Worm (Caenorhabditis elegans) whole organism, early embryonic: ENCODE measurements around the gene K01B6.4.

Experiments
- B0310.2 ChIP-seq: sonication (generic microtip); optimal IDR thresholded peaks from 2 replicates; lab custom pipeline; 2016; ENCODE audit warnings: mild to moderate bottlenecking, missing genetic modification characterization, missing compliant biosample characterization
- F13C5.2 ChIP-seq: sonication (generic microtip); optimal IDR thresholded peaks from 2 replicates; lab custom pipeline; 2017; ENCODE audit warnings: mild to moderate bottlenecking, missing genetic modification characterization, inconsistent platforms, missing compliant biosample characterization
- aly-1 ChIP-seq: sonication (generic microtip); optimal IDR thresholded peaks from 2 replicates; lab custom pipeline; 2016; ENCODE audit warnings: missing genetic modification characterization, missing compliant biosample characterization
- ama-1 ChIP-seq: fragments of 150-350 bp; optimal IDR thresholded peaks from 2 replicates; lab custom pipeline; 2014
- ceh-13 ChIP-seq: fragments of 200-800 bp; sonication (Bioruptor generic); optimal IDR thresholded peaks from 2 replicates; lab custom pipeline; 2018; ENCODE audit warnings: mild to moderate bottlenecking, missing genetic modification characterization, missing compliant biosample characterization
- ceh-36 ChIP-seq: sonication (generic microtip); optimal IDR thresholded peaks from 2 replicates; lab custom pipeline; 2016; ENCODE audit warnings: missing genetic modification characterization, inconsistent platforms, missing compliant biosample characterization
- ets-7 ChIP-seq: sonication (generic microtip); optimal IDR thresholded peaks from 2 replicates; lab custom pipeline; 2016; ENCODE audit warnings: missing genotype, missing genetic modification characterization, missing compliant biosample characterization
- flt-1 ChIP-seq: fragments of 200-800 bp; sonication (Bioruptor generic); IDR thresholded peaks from 2 replicates; pipeline ENCODE4 v1.3.6; 2022; ENCODE audit warnings: missing genetic modification characterization, missing compliant biosample characterization
- hmbx-1 ChIP-seq: sonication (generic microtip); optimal IDR thresholded peaks from 2 replicates; lab custom pipeline; 2016; ENCODE audit warnings: mild to moderate bottlenecking, missing genetic modification characterization, missing compliant biosample characterization
- hmg-4 ChIP-seq: fragments of 200-800 bp; sonication (Bioruptor generic); optimal IDR thresholded peaks from 2 replicates; lab custom pipeline; 2018; ENCODE audit warnings: mild to moderate bottlenecking, missing genetic modification characterization, missing compliant biosample characterization
- hnd-1 ChIP-seq: sonication (generic microtip); optimal IDR thresholded peaks from 2 replicates; lab custom pipeline; 2016; ENCODE audit warnings: missing genetic modification characterization, missing compliant biosample characterization
- pes-1 ChIP-seq: fragments of 200-800 bp; sonication (Bioruptor generic); IDR thresholded peaks from 2 replicates; pipeline ENCODE4 v1.3.6; 2022; ENCODE audit warnings: missing genetic modification reagents, missing genetic modification characterization, missing compliant biosample characterization
- scrt-1 ChIP-seq: fragments of 200-800 bp; sonication (Bioruptor generic); IDR thresholded peaks from 2 replicates; pipeline ENCODE4 v1.3.6; 2022; ENCODE audit warnings: missing genetic modification characterization, missing compliant biosample characterization
- sea-1 ChIP-seq: fragments of 200-800 bp; sonication (Bioruptor generic); conservative IDR thresholded peaks from 2 replicates; pipeline ENCODE4 v1.3.6; 2022; ENCODE audit warnings: missing genetic modification characterization, missing compliant biosample characterization
- tbx-11 ChIP-seq: fragments of 200-800 bp; sonication (Bioruptor generic); IDR thresholded peaks from 2 replicates; pipeline ENCODE4 v1.3.6; 2022; ENCODE audit warnings: missing genetic modification characterization, missing compliant biosample characterization
- tbx-37 ChIP-seq: fragments of 200-800 bp; sonication (Bioruptor generic); conservative IDR thresholded peaks from 2 replicates; pipeline ENCODE4 v1.3.6; 2022; ENCODE audit warnings: missing genetic modification reagents, missing genetic modification characterization, missing compliant biosample characterization
- tra-4 ChIP-seq: sonication (generic microtip); optimal IDR thresholded peaks from 2 replicates; lab custom pipeline; 2017; ENCODE audit warnings: missing genetic modification characterization, missing compliant biosample characterization

Gene K01B6.4

ce11 chrIII:9306596-9306995 lies 9.4 kb upstream of the K01B6.4 start, which contains the start of gene srx-45:
Gene srx-45 (minus strand): TSS chrIII:9306696.
- TF ChIP-seq ets-7 (tag; lab: Kevin White, UChicago) = no peak
- no peak for TF ChIP-seq sea-1 (GFP tag; lab: Robert Waterston, UW)
- no peak for TF ChIP-seq aly-1 (tag; lab: Kevin White, UChicago)
- TF ChIP-seq hnd-1 (tag; lab: Kevin White, UChicago) = no peak
- no peak for TF ChIP-seq tbx-11 (GFP tag; lab: Robert Waterston, UW)
- no peak for TF ChIP-seq tbx-37 (GFP tag; lab: Robert Waterston, UW)
- no peak for TF ChIP-seq ama-1 (lab: Kevin White, UChicago)
- no peak for TF ChIP-seq pes-1 (GFP tag; lab: Robert Waterston, UW)

- TF ChIP-seq tbx-37 (GFP tag; lab: Robert Waterston, UW) (no peak), B0310.2 (tag; lab: Kevin White, UChicago) (no peak), scrt-1 (GFP tag; lab: Robert Waterston, UW) (no peak), ceh-36 (no peak), F13C5.2 (tag; lab: Kevin White, UChicago) (no peak), flt-1 (GFP tag; lab: Robert Waterston, UW) (no peak), hnd-1 (tag; lab: Kevin White, UChicago) (no peak), tbx-11 (GFP tag; lab: Robert Waterston, UW) (no peak), ceh-13 (GFP tag; lab: Kevin White, UChicago) (no peak), hmg-4 (GFP tag; lab: Kevin White, UChicago) (no peak), ama-1 (lab: Kevin White, UChicago) (no peak), aly-1 (tag; lab: Kevin White, UChicago) (no peak), pes-1 (GFP tag; lab: Robert Waterston, UW) (no peak), hmbx-1 (tag; lab: Kevin White, UChicago) (no peak), tra-4 (tag; lab: Kevin White, UChicago) (no peak), ets-7 (tag; lab: Kevin White, UChicago) (no peak), sea-1 (GFP tag; lab: Robert Waterston, UW) (no peak)
These were observed 3.4 kb upstream of the K01B6.4 start for ce11 chrIII:9300670-9301069.

DNA sequence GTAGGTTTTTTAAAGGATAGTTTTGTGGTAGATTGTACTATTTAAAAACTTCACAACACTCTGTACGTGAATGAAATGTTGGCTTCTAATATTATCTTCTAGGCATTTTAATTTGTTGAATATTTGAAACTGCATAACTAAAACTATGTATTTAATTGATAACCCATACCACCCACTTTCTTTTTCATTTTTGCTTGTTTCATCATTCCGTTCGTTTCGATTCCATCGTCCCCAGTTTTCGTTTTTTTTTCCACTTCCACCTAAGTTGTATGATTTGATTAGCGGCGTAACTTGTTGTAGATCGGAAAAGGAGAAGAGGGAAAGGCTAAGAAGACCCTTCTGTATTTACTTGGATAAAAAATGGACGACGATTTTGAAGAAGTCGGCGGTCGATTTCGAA lies 2.7 kb upstream of the K01B6.4 start, which contains the start of gene K01B6.3:
Gene K01B6.3 (plus strand): TSS at position 301 of the 400 bp plus-strand sequence.
- TF ChIP-seq pes-1 (GFP tag; lab: Robert Waterston, UW) (no peak), aly-1 (tag; lab: Kevin White, UChicago) (no peak), ets-7 (tag; lab: Kevin White, UChicago) (no peak), hmg-4 (GFP tag; lab: Kevin White, UChicago) (no peak), scrt-1 (GFP tag; lab: Robert Waterston, UW) (no peak), ceh-13 (GFP tag; lab: Kevin White, UChicago) (no peak)

DNA sequence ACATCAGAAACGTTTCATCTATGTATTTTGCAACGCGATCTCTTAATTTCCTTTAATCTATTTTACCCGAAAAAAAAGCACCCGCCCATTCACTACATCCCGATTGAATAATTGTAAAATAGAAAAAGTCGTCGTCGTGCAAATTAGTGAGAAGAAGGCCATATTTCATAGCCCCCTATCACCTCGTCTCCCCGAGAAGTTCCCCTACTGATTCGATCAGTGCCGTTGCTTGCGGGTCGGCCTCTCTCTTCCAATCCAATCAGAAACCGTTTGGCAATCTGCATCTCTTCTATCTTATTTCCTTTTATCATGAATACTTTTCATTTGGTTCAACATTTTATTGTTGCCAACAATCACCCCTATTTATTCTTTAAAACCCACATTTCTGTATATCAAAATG lies 1.9 kb upstream of the K01B6.4 start:
- TF ChIP-seq scrt-1 (GFP tag; lab: Robert Waterston, UW) (no peak), B0310.2 (tag; lab: Kevin White, UChicago) (no peak), hnd-1 (tag; lab: Kevin White, UChicago) (no peak), tbx-11 (GFP tag; lab: Robert Waterston, UW) (no peak), ceh-36 (no peak), flt-1 (GFP tag; lab: Robert Waterston, UW) (no peak), ets-7 (tag; lab: Kevin White, UChicago) (no peak), hmg-4 (GFP tag; lab: Kevin White, UChicago) (no peak), sea-1 (GFP tag; lab: Robert Waterston, UW) (no peak), pes-1 (GFP tag; lab: Robert Waterston, UW) (no peak), tbx-37 (GFP tag; lab: Robert Waterston, UW) (no peak), F13C5.2 (tag; lab: Kevin White, UChicago) (no peak), ama-1 (lab: Kevin White, UChicago) (no peak), hmbx-1 (tag; lab: Kevin White, UChicago) (no peak), aly-1 (tag; lab: Kevin White, UChicago) (no peak), ceh-13 (GFP tag; lab: Kevin White, UChicago) (no peak), tra-4 (tag; lab: Kevin White, UChicago) (no peak)

ce11 chrIII:9289815-9290214 lies 7.4 kb downstream of the K01B6.4 start:
- TF ChIP-seq aly-1 (tag; lab: Kevin White, UChicago) = no peak
- TF ChIP-seq tbx-11 (GFP tag; lab: Robert Waterston, UW) = no peak
- no peak for TF ChIP-seq B0310.2 (tag; lab: Kevin White, UChicago)

DNA sequence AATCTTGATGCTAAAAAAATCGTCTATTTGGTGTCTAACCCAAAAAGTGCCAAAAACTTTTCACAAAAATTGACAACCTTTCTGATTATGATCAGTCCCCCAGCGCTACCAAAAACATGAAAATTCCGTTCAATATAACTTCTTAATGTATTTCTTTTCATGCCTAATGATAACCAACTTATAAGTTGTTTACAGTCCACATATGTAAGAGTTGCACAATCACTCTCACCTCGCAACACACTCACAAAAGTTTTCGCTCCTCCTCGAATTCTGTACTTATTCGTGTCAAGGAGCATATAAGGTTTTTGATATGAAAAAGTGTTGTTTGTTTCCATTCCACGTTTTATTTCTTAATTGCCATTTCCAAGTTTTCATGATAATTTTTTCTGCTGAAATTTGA lies 8.7 kb downstream of the K01B6.4 start:
- TF ChIP-seq tbx-37 (GFP tag; lab: Robert Waterston, UW) (no peak), hmbx-1 (tag; lab: Kevin White, UChicago) (no peak), flt-1 (GFP tag; lab: Robert Waterston, UW) (no peak), ceh-13 (GFP tag; lab: Kevin White, UChicago) (no peak), tra-4 (tag; lab: Kevin White, UChicago) (no peak), sea-1 (GFP tag; lab: Robert Waterston, UW) (no peak), ets-7 (tag; lab: Kevin White, UChicago) (no peak), B0310.2 (tag; lab: Kevin White, UChicago) (no peak), F13C5.2 (tag; lab: Kevin White, UChicago) (no peak), ceh-36 (no peak), pes-1 (GFP tag; lab: Robert Waterston, UW) (no peak), hmg-4 (GFP tag; lab: Kevin White, UChicago) (no peak), ama-1 (lab: Kevin White, UChicago) (no peak), tbx-11 (GFP tag; lab: Robert Waterston, UW) (no peak), aly-1 (tag; lab: Kevin White, UChicago) (no peak), scrt-1 (GFP tag; lab: Robert Waterston, UW) (no peak)

ce11 chrIII:9281480-9281879 lies 15.8 kb downstream of the K01B6.4 start, which contains the start of gene fozi-1:
Gene fozi-1 (plus strand): TSS chrIII:9281780.
- TF ChIP-seq flt-1 (GFP tag; lab: Robert Waterston, UW) (no peak), ama-1 (lab: Kevin White, UChicago) (no peak), ceh-36 (no peak), ets-7 (tag; lab: Kevin White, UChicago) (no peak), tra-4 (tag; lab: Kevin White, UChicago) (no peak)
